Worm (Caenorhabditis elegans): ENCODE results near the gene C54E10.6.

ce11 chrV:18827374-18827773 is 18.8 kb upstream of the C54E10.6 start:
- TF ChIP-seq ctbp-1 (GFP tag; IDR thresholded peaks at IDR 0.05) (no peak), nhr-28 (tag; optimal IDR thresholded peaks at IDR 0.05) (no peak), egl-27 (tag; optimal IDR thresholded peaks at IDR 0.05) (no peak), aly-2 (tag; optimal IDR thresholded peaks at IDR 0.05) (no peak), lin-15B (tag; optimal IDR thresholded peaks at IDR 0.05) (no peak), spr-3 (GFP tag; optimal IDR thresholded peaks at IDR 0.05) (no peak), nhr-237 (tag; optimal IDR thresholded peaks at IDR 0.05) (no peak), fos-1 (tag; optimal IDR thresholded peaks at IDR 0.05) (no peak)

Measured in whole organism, L4 larva.